Worm (Caenorhabditis elegans): ENCODE data around the gene F20A1.4.

- no peak for TF ChIP-seq nhr-77 (tag; optimal IDR thresholded peaks at IDR 0.05)
- TF ChIP-seq ztf-4 (tag; optimal IDR thresholded peaks at IDR 0.05): no peak
- no peak for TF ChIP-seq egl-27 (tag; optimal IDR thresholded peaks at IDR 0.05)
- no peak for TF ChIP-seq nhr-237 (tag; optimal IDR thresholded peaks at IDR 0.05)
- TF ChIP-seq sem-4 (tag; optimal IDR thresholded peaks at IDR 0.05): no peak
- no peak for TF ChIP-seq dmd-4 (tag; optimal IDR thresholded peaks at IDR 0.05)
- TF ChIP-seq lin-13 (GFP tag; optimal IDR thresholded peaks at IDR 0.05): no peak
- no peak for TF ChIP-seq lin-11 (tag; optimal IDR thresholded peaks at IDR 0.05)
- TF ChIP-seq unc-39 (tag; optimal IDR thresholded peaks at IDR 0.05): no peak
- no peak for TF ChIP-seq snpc-4 (tag; optimal IDR thresholded peaks at IDR 0.05)
- TF ChIP-seq mab-5 (tag; optimal IDR thresholded peaks at IDR 0.05): no peak
Observed at ce11 chrV:7065226-7065625, 43.6 kb upstream of the F20A1.4 start, which contains the start of gene Y57E12AR.1.
